Worm (Caenorhabditis elegans) whole organism, young adult: ENCODE data around the gene lips-2.

Experiments
- B0035.1 ChIP-seq: sonication (generic microtip); optimal IDR thresholded peaks from 2 replicates; lab custom pipeline; 2016; ENCODE audit warnings: missing genetic modification characterization, mild to moderate bottlenecking, missing compliant biosample characterization, missing genotype, missing genetic modification reagents
- F23B12.7 ChIP-seq: sonication (generic microtip); optimal IDR thresholded peaks from 2 replicates; lab custom pipeline; 2017; ENCODE audit warnings: missing genetic modification characterization, mild to moderate bottlenecking, missing compliant biosample characterization, antibody characterized with exemption, moderate library complexity; ENCODE audit not compliant: insufficient read depth
- F33H1.4 ChIP-seq: fragments of 200-800 bp; sonication (Bioruptor generic); IDR thresholded peaks from 2 replicates; pipeline ENCODE4 v1.3.6; 2022; ENCODE audit warnings: missing genetic modification reagents, missing genetic modification characterization, missing compliant biosample characterization
- F39B2.1 ChIP-seq: fragments of 200-800 bp; sonication (Bioruptor generic); IDR thresholded peaks from 2 replicates; pipeline ENCODE4 v1.3.6; 2022; ENCODE audit warnings: missing genetic modification reagents, missing genetic modification characterization, missing compliant biosample characterization
- Y53G8AR.9 ChIP-seq: fragments of 200-800 bp; sonication (Bioruptor generic); conservative IDR thresholded peaks from 2 replicates; pipeline ENCODE4 v1.3.6; 2022; ENCODE audit warnings: missing genetic modification reagents, missing genetic modification characterization, missing compliant biosample characterization
- Y56A3A.18 ChIP-seq: fragments of 200-800 bp; sonication (Bioruptor generic); IDR thresholded peaks from 2 replicates; pipeline ENCODE4 v1.3.6; 2022; ENCODE audit warnings: missing genetic modification reagents, missing genetic modification characterization, missing compliant biosample characterization
- ZK185.1 ChIP-seq: sonication (generic microtip); optimal IDR thresholded peaks from 2 replicates; lab custom pipeline; 2016; ENCODE audit warnings: mild to moderate bottlenecking, missing genetic modification characterization, missing compliant biosample characterization; ENCODE audit not compliant: poor library complexity, severe bottlenecking
- aptf-2 ChIP-seq: fragments of 200-800 bp; sonication (Bioruptor generic); conservative IDR thresholded peaks from 2 replicates; pipeline ENCODE4 v1.3.6; 2022; ENCODE audit warnings: missing genetic modification reagents, missing genetic modification characterization, missing compliant biosample characterization
- attf-5 ChIP-seq: fragments of 200-800 bp; sonication (Bioruptor generic); optimal IDR thresholded peaks from 2 replicates; lab custom pipeline; 2018; ENCODE audit warnings: mild to moderate bottlenecking, missing genetic modification characterization, missing compliant biosample characterization
- bed-1 ChIP-seq: fragments of 200-800 bp; sonication (Bioruptor generic); IDR thresholded peaks from 2 replicates; pipeline ENCODE4 v1.3.6; 2022; ENCODE audit warnings: missing genetic modification reagents, missing genetic modification characterization, missing compliant biosample characterization
- ceh-27 ChIP-seq: fragments of 200-800 bp; sonication (Bioruptor generic); optimal IDR thresholded peaks from 2 replicates; lab custom pipeline; 2018; ENCODE audit warnings: mild to moderate bottlenecking, missing genetic modification characterization, moderate library complexity, missing compliant biosample characterization
- chd-7 ChIP-seq: sonication (generic microtip); optimal IDR thresholded peaks from 2 replicates; lab custom pipeline; 2016; ENCODE audit warnings: mild to moderate bottlenecking, missing genetic modification characterization, moderate library complexity, missing compliant biosample characterization
- fkh-3 ChIP-seq: sonication (generic microtip); optimal IDR thresholded peaks from 2 replicates; lab custom pipeline; 2016; ENCODE audit warnings: mild to moderate bottlenecking, missing genetic modification characterization, missing compliant biosample characterization
- gei-17 ChIP-seq: fragments of 200-800 bp; sonication (Bioruptor generic); optimal IDR thresholded peaks from 2 replicates; lab custom pipeline; 2018; ENCODE audit warnings: mild to moderate bottlenecking, missing genetic modification characterization, missing compliant biosample characterization
- him-1 ChIP-seq: sonication (generic microtip); optimal IDR thresholded peaks from 2 replicates; lab custom pipeline; 2016; ENCODE audit warnings: missing genotype, missing genetic modification reagents, missing genetic modification characterization, missing compliant biosample characterization
- hmg-1.2 ChIP-seq: fragments of 200-800 bp; sonication (Bioruptor generic); IDR thresholded peaks from 2 replicates; pipeline ENCODE4 v1.3.6; 2022; ENCODE audit warnings: missing genetic modification reagents, missing genetic modification characterization, missing compliant biosample characterization
- hmg-20 ChIP-seq: fragments of 200-800 bp; sonication (Bioruptor generic); IDR thresholded peaks from 2 replicates; pipeline ENCODE4 v1.3.6; 2022; ENCODE audit warnings: missing genetic modification reagents, missing genetic modification characterization, missing compliant biosample characterization
- let-526 ChIP-seq: fragments of 200-800 bp; sonication (Bioruptor generic); IDR thresholded peaks from 2 replicates; pipeline ENCODE4 v1.3.6; 2022; ENCODE audit warnings: missing genetic modification reagents, missing genetic modification characterization, missing compliant biosample characterization
- lin-40 ChIP-seq: sonication (generic microtip); optimal IDR thresholded peaks from 2 replicates; lab custom pipeline; 2016; ENCODE audit warnings: missing genetic modification characterization, mild to moderate bottlenecking, missing compliant biosample characterization, missing genotype, missing genetic modification reagents
- lin-54 ChIP-seq: fragments of 200-800 bp; sonication (Bioruptor generic); optimal IDR thresholded peaks from 2 replicates; lab custom pipeline; 2018; ENCODE audit warnings: mild to moderate bottlenecking, missing genetic modification characterization, missing compliant biosample characterization
- madf-10 ChIP-seq: sonication (generic microtip); optimal IDR thresholded peaks from 2 replicates; lab custom pipeline; 2016; ENCODE audit warnings: mild to moderate bottlenecking, missing genetic modification characterization, missing compliant biosample characterization
- madf-3 ChIP-seq: fragments of 200-800 bp; sonication (Bioruptor generic); IDR thresholded peaks from 2 replicates; pipeline ENCODE4 v1.3.6; 2022; ENCODE audit warnings: missing genetic modification reagents, missing genetic modification characterization, missing compliant biosample characterization
- madf-8 ChIP-seq: fragments of 200-800 bp; sonication (Bioruptor generic); conservative IDR thresholded peaks from 2 replicates; pipeline ENCODE4 v1.3.6; 2022; ENCODE audit warnings: missing genetic modification reagents, missing genetic modification characterization, missing compliant biosample characterization
- mcd-1 ChIP-seq: fragments of 200-800 bp; sonication (Bioruptor generic); IDR thresholded peaks from 2 replicates; pipeline ENCODE4 v1.3.6; 2022; ENCODE audit warnings: missing genetic modification reagents, missing genetic modification characterization, missing compliant biosample characterization
- nfya-1 ChIP-seq: sonication (generic microtip); optimal IDR thresholded peaks from 2 replicates; lab custom pipeline; 2017; ENCODE audit warnings: antibody characterized with exemption, missing compliant biosample characterization, missing genetic modification characterization, borderline replicate concordance; ENCODE audit not compliant: insufficient read depth
- nhr-80 ChIP-seq: sonication (generic microtip); optimal IDR thresholded peaks from 2 replicates; lab custom pipeline; 2016; ENCODE audit warnings: missing genetic modification characterization, missing compliant biosample characterization
- nhr-90 ChIP-seq: sonication (generic microtip); optimal IDR thresholded peaks from 2 replicates; lab custom pipeline; 2016; ENCODE audit warnings: missing genotype, mild to moderate bottlenecking, missing genetic modification characterization, missing compliant biosample characterization
- pbrm-1 ChIP-seq: fragments of 200-800 bp; sonication (Bioruptor generic); IDR thresholded peaks from 2 replicates; pipeline ENCODE4 v1.3.6; 2022; ENCODE audit warnings: missing genetic modification reagents, missing genetic modification characterization, missing compliant biosample characterization
- rec-8 ChIP-seq, 2 experiments: sonication (generic microtip); optimal IDR thresholded peaks; 2 replicates each; lab custom pipeline; 2016; ENCODE audit warnings: mild to moderate bottlenecking in 2 of 2, missing genetic modification characterization in 2 of 2, missing genetic modification reagents in 2 of 2, missing genotype in 2 of 2, missing biosample characterization in 1 of 2, missing compliant biosample characterization in 1 of 2, moderate library complexity in 1 of 2
- repo-1 ChIP-seq: sonication (generic microtip); optimal IDR thresholded peaks from 2 replicates; lab custom pipeline; 2017; ENCODE audit warnings: mild to moderate bottlenecking, missing genetic modification characterization, missing compliant biosample characterization
- snpc-1.3 ChIP-seq: sonication (generic microtip); optimal IDR thresholded peaks from 2 replicates; lab custom pipeline; 2017; ENCODE audit warnings: missing genetic modification characterization, mild to moderate bottlenecking, missing compliant biosample characterization, antibody characterized with exemption, moderate library complexity, missing genotype, missing genetic modification reagents; ENCODE audit not compliant: insufficient read depth
- snpc-3.4 ChIP-seq: sonication (generic microtip); optimal IDR thresholded peaks from 2 replicates; lab custom pipeline; 2017; ENCODE audit warnings: missing genetic modification characterization, mild to moderate bottlenecking, missing compliant biosample characterization, antibody characterized with exemption, moderate library complexity, missing genotype, missing genetic modification reagents
- snpc-4 ChIP-seq, 5 experiments: fragments of 150-350 bp in 1 of 5; sonication (generic microtip) in 4 of 5; optimal IDR thresholded peaks; 2 replicates each; lab custom pipeline; 2014 to 2018; ENCODE audit warnings: missing genetic modification characterization in 5 of 5, missing biosample characterization in 3 of 5, antibody characterized with exemption in 2 of 5, mild to moderate bottlenecking in 2 of 5, missing compliant biosample characterization in 2 of 5, missing genotype in 2 of 5, moderate library complexity in 2 of 5, missing genetic modification reagents in 1 of 5
- tbx-9 ChIP-seq: sonication (generic microtip); optimal IDR thresholded peaks from 2 replicates; lab custom pipeline; 2016; ENCODE audit warnings: borderline replicate concordance, missing genetic modification characterization, inconsistent platforms, missing compliant biosample characterization
- zfh-2 ChIP-seq: fragments of 200-800 bp; sonication (Bioruptor generic); conservative IDR thresholded peaks from 2 replicates; pipeline ENCODE4 v1.3.6; 2022; ENCODE audit warnings: missing genetic modification reagents, missing genetic modification characterization, missing compliant biosample characterization
- ztf-3 ChIP-seq: fragments of 200-800 bp; sonication (Bioruptor generic); optimal IDR thresholded peaks from 2 replicates; lab custom pipeline; 2018; ENCODE audit warnings: mild to moderate bottlenecking, missing genetic modification characterization, missing compliant biosample characterization

Gene lips-2

DNA sequence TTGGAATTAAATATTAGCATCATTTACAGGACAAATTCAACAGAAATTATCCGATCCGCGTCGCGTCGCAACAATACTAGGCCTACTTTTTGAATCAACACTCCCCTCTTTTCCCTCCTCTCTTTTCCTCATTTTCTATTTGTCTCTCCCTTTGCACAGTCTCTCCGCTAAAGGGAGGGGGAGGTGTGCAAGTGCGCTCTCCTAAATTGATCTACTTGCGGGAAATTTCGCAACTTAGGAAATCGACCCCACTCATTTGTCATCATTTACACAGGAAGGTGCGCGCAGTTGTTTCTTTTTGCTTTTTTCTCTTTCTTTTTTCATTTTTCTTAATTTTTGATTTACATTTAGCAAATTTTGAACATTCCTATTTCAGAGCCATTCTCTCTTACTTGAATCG lies 2.7 kb upstream of the lips-2 start, which contains the start of gene C04B4.2 (continued):
- TF ChIP-seq gei-17 (no peak), B0035.1 (tag; lab: Kevin White, UChicago) (no peak), bed-1 (GFP tag; lab: Robert Waterston, UW) (no peak), nhr-80 (no peak), Y56A3A.18 (GFP tag; lab: Robert Waterston, UW) (no peak), snpc-4 (GFP tag; optimal IDR thresholded peaks at IDR 0.05; lab: Kevin White, UChicago) (no peak), snpc-4 (tag; optimal IDR thresholded peaks at IDR 0.05; lab: Kevin White, UChicago) (no peak), ceh-27 (no peak), Y53G8AR.9 (GFP tag; lab: Robert Waterston, UW) (no peak), lin-54 (GFP tag; lab: Kevin White, UChicago) (no peak), chd-7 (tag; lab: Kevin White, UChicago) (no peak), aptf-2 (GFP tag; lab: Robert Waterston, UW) (peak; percentile 49; the same call in 1 of the 2 replicates), madf-8 (GFP tag; lab: Robert Waterston, UW) (peak; percentile 64)

DNA sequence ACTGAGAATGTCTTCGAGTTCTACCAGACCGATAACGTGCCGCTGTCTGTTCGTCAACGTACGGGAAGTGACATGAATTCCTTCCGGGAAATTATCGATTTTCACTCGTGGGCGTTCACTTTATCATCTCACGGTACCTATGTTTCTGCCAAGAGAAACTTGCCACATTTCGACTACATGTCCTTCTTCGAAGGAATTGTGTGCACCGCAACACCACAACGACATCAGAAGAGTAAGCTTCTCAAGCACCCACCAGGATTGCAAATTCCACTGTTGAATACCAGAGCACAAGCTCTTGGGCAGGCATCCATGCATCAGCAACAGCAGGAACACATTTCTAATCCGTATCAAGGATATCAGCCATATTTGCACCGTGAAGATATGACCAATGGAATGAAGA lies 1.4 kb upstream of the lips-2 start:
- TF ChIP-seq snpc-3.4 (tag; lab: Kevin White, UChicago) (no peak), mcd-1 (GFP tag; lab: Robert Waterston, UW) (no peak), aptf-2 (GFP tag; lab: Robert Waterston, UW) (no peak), madf-3 (no peak), zfh-2 (GFP tag; lab: Robert Waterston, UW) (no peak), F33H1.4 (GFP tag; lab: Robert Waterston, UW) (no peak), him-1 (no peak), F39B2.1 (no peak), Y56A3A.18 (GFP tag; lab: Robert Waterston, UW) (no peak), madf-10 (tag; lab: Kevin White, UChicago) (no peak), ZK185.1 (tag; lab: Kevin White, UChicago) (no peak), fkh-3 (tag; lab: Kevin White, UChicago) (no peak), repo-1 (tag; lab: Kevin White, UChicago) (no peak), hmg-1.2 (GFP tag; lab: Robert Waterston, UW) (no peak), let-526 (GFP tag; lab: Robert Waterston, UW) (no peak), ztf-3 (GFP tag; lab: Kevin White, UChicago) (no peak)

DNA sequence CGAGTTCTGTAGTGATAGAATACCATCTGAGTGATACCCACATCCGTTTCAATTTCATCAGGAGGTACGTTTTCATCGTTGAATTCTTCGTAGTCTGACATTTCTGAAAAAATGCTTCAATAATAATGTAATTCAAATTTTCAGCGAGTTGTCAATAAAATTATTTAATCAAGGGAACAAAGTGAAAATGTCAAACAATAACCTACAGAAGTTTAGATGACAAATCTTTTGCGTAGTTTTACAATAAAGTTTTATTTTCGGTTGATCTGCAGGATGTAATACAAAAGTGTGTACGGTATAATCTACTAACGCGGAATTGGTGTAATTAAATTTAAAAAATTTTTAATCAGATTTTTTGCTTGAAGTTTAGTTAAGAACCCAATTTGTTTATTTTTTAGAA lies 2.7 kb downstream of the lips-2 start, which contains the start of gene C04B4.5:
C04B4.5 (minus strand) TSS at position 101 of the 400 bp plus-strand sequence.
- TF ChIP-seq lin-40 (tag; lab: Kevin White, UChicago) (no peak), madf-10 (tag; lab: Kevin White, UChicago) (no peak), nfya-1 (no peak), attf-5 (GFP tag; lab: Kevin White, UChicago) (no peak), hmg-20 (no peak), tbx-9 (tag; lab: Kevin White, UChicago) (no peak), nhr-90 (tag; lab: Kevin White, UChicago) (no peak), pbrm-1 (GFP tag; lab: Robert Waterston, UW) (no peak), snpc-1.3 (no peak), rec-8 (tag; optimal IDR thresholded peaks at IDR 0.05; lab: Kevin White, UChicago) (no peak), F23B12.7 (tag; lab: Kevin White, UChicago) (no peak), snpc-3.4 (tag; lab: Kevin White, UChicago) (no peak)
